Worm (Caenorhabditis elegans) whole organism, young adult: ENCODE data around the gene C11G10.1.

ENCODE experiments used
- ceh-27 ChIP-seq: fragments of 200-800 bp; sonication (Bioruptor generic); optimal IDR thresholded peaks from 2 replicates; lab custom pipeline; 2018; ENCODE audit warnings: mild to moderate bottlenecking, missing genetic modification characterization, moderate library complexity, missing compliant biosample characterization
- ets-4 ChIP-seq: fragments of 200-800 bp; sonication (Bioruptor generic); optimal IDR thresholded peaks from 2 replicates; lab custom pipeline; 2018; ENCODE audit warnings: mild to moderate bottlenecking, missing genetic modification characterization, missing compliant biosample characterization
- pha-4 ChIP-seq: fragments of 150-350 bp; sonication (generic microtip); optimal IDR thresholded peaks from 2 replicates; lab custom pipeline; 2014; ENCODE audit warnings: missing biosample characterization, missing genetic modification reagents, missing genetic modification characterization
- snpc-1.1 ChIP-seq: sonication (generic microtip); optimal IDR thresholded peaks from 2 replicates; lab custom pipeline; 2017; ENCODE audit warnings: missing genetic modification characterization, mild to moderate bottlenecking, missing compliant biosample characterization, antibody characterized with exemption, moderate library complexity, missing genotype, missing genetic modification reagents; ENCODE audit not compliant: insufficient read depth

- no peak for TF ChIP-seq pha-4 (tag; lab: Kevin White, UChicago)
- TF ChIP-seq ets-4 (GFP tag; lab: Kevin White, UChicago), result no peak
- no peak for TF ChIP-seq snpc-1.1 (tag; lab: Kevin White, UChicago)
- TF ChIP-seq ceh-27 (GFP tag; lab: Kevin White, UChicago), result no peak
Observed at ce11 chrX:15126736-15127135, 31.8 kb downstream of the C11G10.1 start.
